Fruit fly (Drosophila melanogaster): ENCODE data around the gene CG6833.

DNA sequence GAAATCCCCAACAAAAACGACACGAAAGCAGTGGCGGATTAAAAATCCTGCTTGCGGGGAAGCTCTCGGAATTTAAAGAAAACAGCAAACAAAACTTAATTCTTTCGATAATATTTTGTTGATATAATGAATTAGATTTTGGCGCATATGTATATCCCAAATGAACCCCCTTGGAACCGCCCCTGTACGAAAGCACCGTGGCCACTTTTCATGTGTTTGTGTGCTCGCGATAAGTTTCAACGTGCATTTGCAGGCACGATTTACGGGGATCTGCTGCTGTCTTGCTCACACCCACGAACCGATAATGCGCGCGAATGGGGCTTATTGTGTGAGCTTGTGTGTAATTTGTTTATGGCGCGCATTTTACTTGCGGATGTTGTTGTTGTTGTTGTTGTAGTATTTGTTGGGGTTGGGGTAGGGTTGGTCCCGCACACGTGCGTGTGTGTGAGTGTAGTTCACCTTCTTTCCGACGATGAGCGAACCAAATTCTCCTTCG is 46.0 kb upstream of the CG6833 start:
- TF ChIP-seq CG31441 (GFP tag; IDR thresholded peaks at IDR 0.05) = peak; percentile 93
- TF ChIP-seq B-H2 (GFP tag; optimal IDR thresholded peaks at IDR 0.05) = peak; percentile 65
- peak; percentile 87 for TF ChIP-seq CG17829 (tag; optimal IDR thresholded peaks at IDR 0.05)
- TF ChIP-seq crp (GFP tag; optimal IDR thresholded peaks at IDR 0.05) = peak in 1 of 2 experiments; percentile 63

Measured in whole organism, embryonic.